Fruit fly (Drosophila melanogaster) whole organism, embryonic: ENCODE data around the gene Cyp303a1.

Source experiments
- CG12942 ChIP-seq: fragments of 200-800 bp; sonication (Bioruptor generic); optimal IDR thresholded peaks from 3 replicates; lab custom pipeline; 2016; ENCODE audit warnings: missing biosample characterization, missing genetic modification characterization
- CG13424 ChIP-seq: fragments of 200-800 bp; sonication (Bioruptor generic); optimal IDR thresholded peaks from 2 replicates; lab custom pipeline; 2019; ENCODE audit warnings: missing biosample characterization, mild to moderate bottlenecking, missing genetic modification characterization, moderate library complexity
- Oli ChIP-seq: fragments of 200-800 bp; sonication (Bioruptor generic); optimal IDR thresholded peaks from 2 replicates; lab custom pipeline; 2018; ENCODE audit warnings: missing biosample characterization, mild to moderate bottlenecking, missing genetic modification characterization, moderate library complexity
- cato ChIP-seq: fragments of 200-800 bp; sonication (Bioruptor generic); optimal IDR thresholded peaks from 2 replicates; lab custom pipeline; 2016; ENCODE audit warnings: missing biosample characterization, missing genetic modification characterization, borderline replicate concordance
- row ChIP-seq: fragments of 200-800 bp; sonication (Bioruptor generic); IDR thresholded peaks from 3 replicates; pipeline ENCODE4 v1.3.6; 2022; ENCODE audit warnings: missing biosample characterization, missing genetic modification characterization

- peak; percentile 78 for TF ChIP-seq CG12942 (GFP tag; lab: Kevin White, UChicago)
- TF ChIP-seq CG13424, result peak; percentile 48
- TF ChIP-seq row (GFP tag; lab: Robert Waterston, UW), result peak; percentile 93
- TF ChIP-seq Oli (tag; lab: Kevin White, UChicago), result peak; percentile 17
- TF ChIP-seq cato (GFP tag; lab: Kevin White, UChicago), result peak; percentile 50
Observed at dm6 chr2L:16329102-16329520, 35.1 kb downstream of the Cyp303a1 start, which contains the start of gene mRpL4.
